Worm (Caenorhabditis elegans) whole organism, L1 larva: ENCODE data around the gene F58G1.8.

Experiments
- C16A3.4 ChIP-seq: fragments of 150-350 bp; optimal IDR thresholded peaks from 2 replicates; lab custom pipeline; 2014; ENCODE audit warnings: missing biosample characterization, missing genetic modification characterization
- Y116A8C.19 ChIP-seq: sonication (generic microtip); optimal IDR thresholded peaks from 2 replicates; lab custom pipeline; 2016; ENCODE audit warnings: missing compliant biosample characterization, missing genetic modification characterization, borderline replicate concordance
- aha-1 ChIP-seq: fragments of 150-350 bp; optimal IDR thresholded peaks from 2 replicates; lab custom pipeline; 2014; ENCODE audit warnings: missing biosample characterization, missing genetic modification characterization
- alr-1 ChIP-seq: fragments of 200-800 bp; sonication (Bioruptor generic); optimal IDR thresholded peaks from 2 replicates; lab custom pipeline; 2018; ENCODE audit warnings: borderline replicate concordance, mild to moderate bottlenecking, missing genetic modification characterization, missing compliant biosample characterization
- aly-2 ChIP-seq: fragments of 150-350 bp; optimal IDR thresholded peaks from 2 replicates; lab custom pipeline; 2014; ENCODE audit warnings: missing biosample characterization, missing genetic modification characterization
- ama-1 ChIP-seq: fragments of 150-350 bp; optimal IDR thresholded peaks from 2 replicates; lab custom pipeline; 2014
- blmp-1 ChIP-seq: fragments of 150-350 bp; optimal IDR thresholded peaks from 2 replicates; lab custom pipeline; 2014; ENCODE audit warnings: missing biosample characterization, missing genetic modification characterization
- ceh-82 ChIP-seq, 3 experiments: fragments of 150-350 bp in 1 of 3; sonication (generic microtip) in 2 of 3; optimal IDR thresholded peaks; 2 replicates each; lab custom pipeline; 2014 to 2017; ENCODE audit warnings: missing biosample characterization in 3 of 3, missing genetic modification characterization in 3 of 3
- dpl-1 ChIP-seq, 3 experiments: fragments of 150-350 bp in 2 of 3; sonication (generic microtip) in 1 of 3; optimal IDR thresholded peaks; 2 replicates each; lab custom pipeline; 2014 to 2017; ENCODE audit warnings: missing biosample characterization in 3 of 3, missing genetic modification characterization in 3 of 3, missing genetic modification reagents in 3 of 3
- efl-1 ChIP-seq, 4 experiments: fragments of 150-350 bp; optimal IDR thresholded peaks in 3 of 4; peaks in 1 of 4; 1 replicate in 1 of 4; 2 replicates in 3 of 4; lab custom pipeline; 2014; ENCODE audit warnings: missing biosample characterization in 2 of 4, missing genetic modification characterization in 2 of 4, missing genetic modification reagents in 2 of 4
- egl-13 ChIP-seq: sonication (generic microtip); optimal IDR thresholded peaks from 2 replicates; lab custom pipeline; 2016; ENCODE audit warnings: missing genotype, missing genetic modification reagents, missing genetic modification characterization, missing compliant biosample characterization
- egl-27 ChIP-seq, 2 experiments: fragments of 150-350 bp in 1 of 2; sonication (generic microtip); optimal IDR thresholded peaks; 3 replicates each; lab custom pipeline; 2017 to 2018; ENCODE audit warnings: missing biosample characterization in 2 of 2, missing genetic modification characterization in 2 of 2, missing genetic modification reagents in 2 of 2
- elt-2 ChIP-seq: sonication (generic microtip); optimal IDR thresholded peaks from 2 replicates; lab custom pipeline; 2016; ENCODE audit warnings: missing genetic modification characterization, mild to moderate bottlenecking, inconsistent platforms, missing compliant biosample characterization, missing genetic modification reagents
- ets-5 ChIP-seq: fragments of 200-800 bp; sonication (Bioruptor generic); IDR thresholded peaks from 2 replicates; pipeline ENCODE4 v1.3.6; 2022; ENCODE audit warnings: missing genetic modification characterization, missing compliant biosample characterization
- fos-1 ChIP-seq: fragments of 150-350 bp; optimal IDR thresholded peaks from 2 replicates; lab custom pipeline; 2014; ENCODE audit warnings: missing biosample characterization, missing genetic modification characterization
- grh-1 ChIP-seq: fragments of 200-800 bp; sonication (Bioruptor generic); IDR thresholded peaks from 2 replicates; pipeline ENCODE4 v1.3.6; 2022; ENCODE audit warnings: missing genetic modification reagents, missing genetic modification characterization, missing compliant biosample characterization
- irx-1 ChIP-seq: sonication (generic microtip); optimal IDR thresholded peaks from 2 replicates; lab custom pipeline; 2016; ENCODE audit warnings: missing genetic modification characterization, missing compliant biosample characterization
- isw-1 ChIP-seq: fragments of 200-800 bp; sonication (Bioruptor generic); IDR thresholded peaks from 2 replicates; pipeline ENCODE4 v1.3.6; 2022; ENCODE audit warnings: missing genetic modification characterization, missing compliant biosample characterization
- lin-13 ChIP-seq: fragments of 150-350 bp; optimal IDR thresholded peaks from 2 replicates; lab custom pipeline; 2014; ENCODE audit warnings: missing biosample characterization, missing genetic modification reagents, missing genetic modification characterization
- lin-15B ChIP-seq: fragments of 150-350 bp; sonication (generic microtip); optimal IDR thresholded peaks from 3 replicates; lab custom pipeline; 2014; ENCODE audit warnings: missing biosample characterization, missing genetic modification characterization
- lin-35 ChIP-seq, 2 experiments: fragments of 150-350 bp; optimal IDR thresholded peaks; 2 replicates each; lab custom pipeline; 2014; ENCODE audit warnings: missing biosample characterization in 2 of 2, missing genetic modification characterization in 2 of 2, missing genetic modification reagents in 2 of 2
- lir-3 ChIP-seq: sonication (generic microtip); optimal IDR thresholded peaks from 2 replicates; lab custom pipeline; 2016; ENCODE audit warnings: mild to moderate bottlenecking, missing genetic modification characterization, moderate library complexity, missing compliant biosample characterization; ENCODE audit not compliant: poor library complexity
- mab-9 ChIP-seq: fragments of 200-800 bp; sonication (Bioruptor generic); IDR thresholded peaks from 2 replicates; pipeline ENCODE4 v1.3.6; 2022; ENCODE audit warnings: missing genetic modification reagents, missing genetic modification characterization, missing compliant biosample characterization
- mdl-1 ChIP-seq, 2 experiments: fragments of 150-350 bp; optimal IDR thresholded peaks; 2 replicates each; lab custom pipeline; 2014 to 2017; ENCODE audit warnings: missing biosample characterization in 2 of 2, missing genetic modification characterization in 2 of 2, inconsistent platforms in 1 of 2
- nhr-19 ChIP-seq: fragments of 200-800 bp; sonication (Bioruptor generic); conservative IDR thresholded peaks from 2 replicates; pipeline ENCODE4 v1.3.6; 2022; ENCODE audit warnings: missing genetic modification characterization, missing compliant biosample characterization
- nhr-47 ChIP-seq: sonication (generic microtip); optimal IDR thresholded peaks from 2 replicates; lab custom pipeline; 2016; ENCODE audit warnings: mild to moderate bottlenecking, missing genetic modification characterization, moderate library complexity, missing compliant biosample characterization
- nhr-71 ChIP-seq: sonication (generic microtip); optimal IDR thresholded peaks from 2 replicates; lab custom pipeline; 2016; ENCODE audit warnings: mild to moderate bottlenecking, missing genetic modification characterization, moderate library complexity, missing compliant biosample characterization
- nhr-76 ChIP-seq: sonication (generic microtip); optimal IDR thresholded peaks from 2 replicates; lab custom pipeline; 2017; ENCODE audit warnings: missing biosample characterization, missing genetic modification characterization
- nhr-77 ChIP-seq: fragments of 150-350 bp; optimal IDR thresholded peaks from 2 replicates; lab custom pipeline; 2014; ENCODE audit warnings: missing biosample characterization, missing genetic modification characterization
- pqm-1 ChIP-seq: sonication (generic microtip); optimal IDR thresholded peaks from 3 replicates; lab custom pipeline; 2017; ENCODE audit warnings: missing biosample characterization, missing genetic modification characterization
- rnt-1 ChIP-seq: sonication (generic microtip); optimal IDR thresholded peaks from 2 replicates; lab custom pipeline; 2016; ENCODE audit warnings: mild to moderate bottlenecking, missing genetic modification characterization, moderate library complexity, missing compliant biosample characterization
- skn-1 ChIP-seq: fragments of 150-350 bp; optimal IDR thresholded peaks from 2 replicates; lab custom pipeline; 2014; ENCODE audit warnings: missing biosample characterization, missing genetic modification characterization
- sptf-1 ChIP-seq: fragments of 150-350 bp; optimal IDR thresholded peaks from 2 replicates; lab custom pipeline; 2014; ENCODE audit warnings: missing biosample characterization, missing genetic modification characterization
- swsn-7 ChIP-seq: sonication (generic microtip); optimal IDR thresholded peaks from 2 replicates; lab custom pipeline; 2016; ENCODE audit warnings: missing genetic modification characterization, missing compliant biosample characterization
- tbx-2 ChIP-seq: sonication (generic microtip); optimal IDR thresholded peaks from 2 replicates; lab custom pipeline; 2016; ENCODE audit warnings: missing genetic modification characterization, missing compliant biosample characterization
- unc-130 ChIP-seq: fragments of 150-350 bp; optimal IDR thresholded peaks from 2 replicates; lab custom pipeline; 2017; ENCODE audit warnings: missing biosample characterization, missing genetic modification characterization, inconsistent platforms
- unc-30 ChIP-seq: sonication (generic microtip); optimal IDR thresholded peaks from 2 replicates; lab custom pipeline; 2017; ENCODE audit warnings: missing biosample characterization, missing genetic modification characterization
- unc-62 ChIP-seq: fragments of 150-350 bp; optimal IDR thresholded peaks from 2 replicates; lab custom pipeline; 2014; ENCODE audit warnings: missing biosample characterization, missing genetic modification reagents, missing genetic modification characterization
- vab-15 ChIP-seq: sonication (generic microtip); optimal IDR thresholded peaks from 2 replicates; lab custom pipeline; 2017; ENCODE audit warnings: missing genotype, mild to moderate bottlenecking, missing genetic modification characterization, missing compliant biosample characterization
- xbp-1 ChIP-seq: sonication (generic microtip); optimal IDR thresholded peaks from 2 replicates; lab custom pipeline; 2016; ENCODE audit warnings: missing genetic modification characterization, missing compliant biosample characterization
- zip-4 ChIP-seq: fragments of 200-800 bp; sonication (Bioruptor generic); optimal IDR thresholded peaks from 2 replicates; lab custom pipeline; 2018; ENCODE audit warnings: mild to moderate bottlenecking, missing genetic modification characterization, moderate library complexity, missing compliant biosample characterization
- ztf-4 ChIP-seq: fragments of 150-350 bp; optimal IDR thresholded peaks from 2 replicates; lab custom pipeline; 2014; ENCODE audit warnings: missing biosample characterization, missing genetic modification characterization

F58G1.8 gene

DNA sequence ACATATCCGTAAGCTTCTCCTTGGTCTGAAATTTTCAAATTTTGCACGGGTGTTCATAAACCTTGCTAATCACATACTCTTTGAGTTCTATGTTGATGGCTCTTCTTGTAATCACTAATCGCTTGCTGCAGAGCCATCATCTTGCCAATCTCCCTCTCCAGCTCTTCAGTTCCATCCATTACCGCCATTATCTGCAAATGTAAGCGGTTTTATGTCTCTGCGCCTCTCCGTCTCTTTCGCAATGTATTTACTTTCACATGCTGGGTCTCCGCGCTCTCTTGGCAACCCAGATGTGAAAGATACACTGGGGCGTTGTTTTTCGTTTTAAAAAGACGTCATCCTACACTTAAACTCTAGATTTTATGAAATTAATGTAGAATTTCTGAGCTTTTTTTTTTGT, 27.8 kb upstream of the F58G1.8 start (continued):
- TF ChIP-seq lin-13 (GFP tag; lab: Kevin White, UChicago), result no peak
- TF ChIP-seq C16A3.4 (tag; lab: Kevin White, UChicago), result peak; percentile 17
- no peak for TF ChIP-seq zip-4 (GFP tag; lab: Kevin White, UChicago)
- no peak for TF ChIP-seq nhr-77 (tag; lab: Kevin White, UChicago)
- peak; percentile 59 to 73 for TF ChIP-seq efl-1 (optimal IDR thresholded peaks at IDR 0.05; lab: Kevin White, UChicago)
- TF ChIP-seq efl-1 (GFP tag; optimal IDR thresholded peaks at IDR 0.05 in 1 of 2; lab: Kevin White, UChicago), result peak in 1 of 2 experiments; percentile 41
- TF ChIP-seq aly-2 (tag; lab: Kevin White, UChicago), result no peak
- TF ChIP-seq isw-1 (GFP tag; lab: Robert Waterston, UW), result no peak
- TF ChIP-seq grh-1 (GFP tag; lab: Robert Waterston, UW), result no peak
- no peak for TF ChIP-seq vab-15 (tag; lab: Kevin White, UChicago)
- TF ChIP-seq dpl-1 (GFP tag; optimal IDR thresholded peaks at IDR 0.05; lab: Kevin White, UChicago), result peak; percentile 23 to 28 (median 27)
- TF ChIP-seq lin-35 (GFP tag; optimal IDR thresholded peaks at IDR 0.05; lab: Kevin White, UChicago), result peak in 1 of 2 experiments; percentile 44
- TF ChIP-seq ama-1 (lab: Kevin White, UChicago), result no peak
- TF ChIP-seq skn-1, result peak; percentile 57
- TF ChIP-seq lir-3, result no peak
- peak; percentile 33 for TF ChIP-seq swsn-7
- TF ChIP-seq alr-1 (tag; lab: Kevin White, UChicago), result no peak
- peak; percentile 81 for TF ChIP-seq rnt-1 (tag; lab: Kevin White, UChicago)
- TF ChIP-seq unc-30, result no peak
- TF ChIP-seq sptf-1 (tag; lab: Kevin White, UChicago), result no peak
- TF ChIP-seq Y116A8C.19, result no peak
- TF ChIP-seq ets-5 (GFP tag; lab: Robert Waterston, UW), result no peak
- TF ChIP-seq nhr-71 (tag; lab: Kevin White, UChicago), result peak; percentile 60
- no peak for TF ChIP-seq aha-1 (tag; lab: Kevin White, UChicago)
- no peak for TF ChIP-seq nhr-19 (GFP tag; lab: Robert Waterston, UW)
- no peak for TF ChIP-seq tbx-2 (tag; lab: Kevin White, UChicago)
- no peak for TF ChIP-seq ztf-4 (tag; lab: Kevin White, UChicago)
- TF ChIP-seq elt-2 (tag; lab: Kevin White, UChicago), result no peak
- TF ChIP-seq mab-9, result no peak
- TF ChIP-seq ceh-82 (tag; optimal IDR thresholded peaks at IDR 0.05; lab: Kevin White, UChicago), result peak in 2 of 3 experiments; percentile 23 to 36
- TF ChIP-seq xbp-1, result peak; percentile 80
- peak; percentile 56 for TF ChIP-seq blmp-1 (tag; lab: Kevin White, UChicago)
- TF ChIP-seq nhr-76, result no peak
- TF ChIP-seq pqm-1, result no peak
- no peak for TF ChIP-seq lin-15B (tag; lab: Kevin White, UChicago)
- no peak for TF ChIP-seq unc-62 (GFP tag; lab: Kevin White, UChicago)
- peak in 1 of 2 experiments; percentile 48 for TF ChIP-seq mdl-1 (tag; optimal IDR thresholded peaks at IDR 0.05; lab: Kevin White, UChicago)
- no peak for TF ChIP-seq egl-13 (tag; lab: Kevin White, UChicago)
- TF ChIP-seq irx-1 (tag; lab: Kevin White, UChicago), result no peak
- no peak for TF ChIP-seq egl-27 (tag; optimal IDR thresholded peaks at IDR 0.05; lab: Kevin White, UChicago)
- peak; percentile 26 for TF ChIP-seq unc-130 (tag; lab: Kevin White, UChicago)
- TF ChIP-seq fos-1, result no peak
- TF ChIP-seq nhr-47, result peak; percentile 46

DNA sequence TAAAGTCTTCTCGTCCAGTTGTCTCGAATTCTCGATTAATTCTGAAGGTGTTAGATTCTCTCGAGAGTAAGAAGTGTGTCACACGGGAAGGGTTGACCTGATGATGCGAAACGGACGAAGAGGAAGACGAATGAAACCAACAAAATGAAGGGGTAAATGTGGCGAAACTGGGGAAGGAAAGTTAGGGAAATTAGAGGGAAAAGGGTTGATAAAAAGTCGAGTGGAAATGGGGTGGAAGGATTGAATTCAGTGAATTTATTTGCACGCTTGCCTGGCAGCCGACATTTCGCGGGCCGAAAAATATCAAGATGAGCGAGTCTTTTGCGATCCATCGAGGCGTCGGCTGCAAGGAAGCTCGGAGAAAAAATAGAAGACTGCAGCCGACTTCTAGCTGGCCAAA, 22.7 kb upstream of the F58G1.8 start, which contains the start of gene F58G1.7:
TSS of gene F58G1.7 (minus strand) at position 101 of the 400 bp plus-strand sequence.
- TF ChIP-seq nhr-19 (GFP tag; lab: Robert Waterston, UW) (no peak), blmp-1 (tag; lab: Kevin White, UChicago) (peak; percentile 50)
